Worm (Caenorhabditis elegans) whole organism, L4/young adult: ENCODE measurements around the gene spp-10.

Experiments used
- dao-5 ChIP-seq: sonication (generic microtip); optimal IDR thresholded peaks from 2 replicates; lab custom pipeline; 2016; ENCODE audit warnings: missing genotype, missing genetic modification characterization, moderate library complexity, missing compliant biosample characterization
- him-1 ChIP-seq: sonication (generic microtip); optimal IDR thresholded peaks from 2 replicates; lab custom pipeline; 2016; ENCODE audit warnings: missing genotype, missing genetic modification reagents, missing genetic modification characterization, missing compliant biosample characterization

DNA sequence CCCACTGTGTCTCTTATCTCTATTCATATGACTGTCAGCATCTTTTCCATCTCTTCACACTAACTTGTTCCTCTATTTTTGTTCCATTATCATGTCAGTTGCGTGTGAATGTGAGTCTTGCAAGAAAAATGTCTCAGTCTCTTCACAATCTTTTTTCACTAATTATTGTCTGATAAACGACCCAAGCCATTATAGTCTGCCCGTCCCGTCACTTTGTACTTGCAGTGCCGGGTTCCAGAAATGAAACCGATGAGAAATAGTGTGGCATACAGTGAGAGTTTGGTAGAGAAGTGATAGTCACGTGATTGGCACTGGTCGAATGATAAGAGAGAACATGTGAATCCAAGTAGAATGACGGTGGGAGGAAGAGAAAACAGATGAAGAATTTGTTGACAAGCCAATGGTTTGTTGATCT, 50.6 kb downstream of the spp-10 start:
- TF ChIP-seq dao-5 (tag; lab: Kevin White, UChicago) (no peak), him-1 (tag; lab: Kevin White, UChicago) (no peak)
